Worm (Caenorhabditis elegans) whole organism, midembryonic: ENCODE results near the gene B0250.8.

Experiments used
- T22C8.4 ChIP-seq: fragments of 200-800 bp; sonication (Bioruptor generic); IDR thresholded peaks from 2 replicates; pipeline ENCODE4 v1.3.6; 2022; ENCODE audit warnings: missing genetic modification characterization, missing compliant biosample characterization
- cog-1 ChIP-seq: sonication (generic microtip); optimal IDR thresholded peaks from 2 replicates; lab custom pipeline; 2016; ENCODE audit warnings: missing genetic modification characterization, missing compliant biosample characterization
- flt-1 ChIP-seq: fragments of 200-800 bp; sonication (Bioruptor generic); IDR thresholded peaks from 2 replicates; pipeline ENCODE4 v1.3.6; 2022; ENCODE audit warnings: missing genetic modification characterization, missing compliant biosample characterization
- klf-2 ChIP-seq: fragments of 200-800 bp; sonication (Bioruptor generic); conservative IDR thresholded peaks from 2 replicates; pipeline ENCODE4 v1.3.6; 2022; ENCODE audit warnings: missing genetic modification reagents, missing genetic modification characterization, missing compliant biosample characterization
- med-1 ChIP-seq: sonication (generic microtip); optimal IDR thresholded peaks from 2 replicates; lab custom pipeline; 2017; ENCODE audit warnings: missing genetic modification characterization, mild to moderate bottlenecking, missing compliant biosample characterization, antibody characterized with exemption, missing genetic modification reagents; ENCODE audit not compliant: insufficient read depth
- ref-1 ChIP-seq: fragments of 200-800 bp; sonication (Bioruptor generic); conservative IDR thresholded peaks from 2 replicates; pipeline ENCODE4 v1.3.6; 2022; ENCODE audit warnings: missing genetic modification reagents, missing genetic modification characterization, missing compliant biosample characterization
- tab-1 ChIP-seq: fragments of 200-800 bp; sonication (Bioruptor generic); IDR thresholded peaks from 2 replicates; pipeline ENCODE4 v1.3.6; 2022; ENCODE audit warnings: missing genetic modification characterization, missing compliant biosample characterization
- ztf-23 ChIP-seq: fragments of 200-800 bp; sonication (Bioruptor generic); IDR thresholded peaks from 2 replicates; pipeline ENCODE4 v1.3.6; 2022; ENCODE audit warnings: missing genetic modification reagents, missing genetic modification characterization, missing compliant biosample characterization
- ztf-29 ChIP-seq: fragments of 200-800 bp; sonication (Bioruptor generic); IDR thresholded peaks from 2 replicates; pipeline ENCODE4 v1.3.6; 2022; ENCODE audit warnings: missing genetic modification reagents, missing genetic modification characterization, missing compliant biosample characterization

The B0250.8 gene

ce11 chrV:20445898-20446297 lies 24.4 kb downstream of the B0250.8 start:
- TF ChIP-seq cog-1 (tag; lab: Kevin White, UChicago): no peak
- no peak for TF ChIP-seq klf-2 (GFP tag; lab: Robert Waterston, UW)

ce11 chrV:20431390-20431789 lies 38.9 kb downstream of the B0250.8 start:
- TF ChIP-seq tab-1: 0 out of 2 replicates have a peak, but pooled peaks have one; percentile 37

- TF ChIP-seq ztf-23 (GFP tag; lab: Robert Waterston, UW) (no peak), med-1 (GFP tag; lab: Kevin White, UChicago) (no peak), ztf-29 (GFP tag; lab: Robert Waterston, UW) (no peak), tab-1 (no peak)
Measured at ce11 chrV:20425183-20425400, 45.2 kb downstream of the B0250.8 start, which contains the start of the genes fce-2 and F48F5.8. Gene fce-2 (plus strand): TSS chrV:20425301. Gene F48F5.8 (plus strand): TSS chrV:20425342.

- no peak for TF ChIP-seq T22C8.4 (GFP tag; lab: Robert Waterston, UW)
- no peak for TF ChIP-seq tab-1
- no peak for TF ChIP-seq klf-2 (GFP tag; lab: Robert Waterston, UW)
- no peak for TF ChIP-seq ztf-29 (GFP tag; lab: Robert Waterston, UW)
- TF ChIP-seq flt-1: peak; percentile 45; the same call in 1 of the 2 replicates
- TF ChIP-seq ztf-23 (GFP tag; lab: Robert Waterston, UW): 0 out of 2 replicates have a peak, but pooled peaks have one; percentile 36
- no peak for TF ChIP-seq med-1 (GFP tag; lab: Kevin White, UChicago)
- no peak for TF ChIP-seq ref-1
- peak; percentile 94 for TF ChIP-seq cog-1 (tag; lab: Kevin White, UChicago)
Measured at ce11 chrV:20424229-20425182, 45.8 kb downstream of the B0250.8 start.

- TF ChIP-seq tab-1 (no peak), med-1 (GFP tag; lab: Kevin White, UChicago) (no peak), cog-1 (tag; lab: Kevin White, UChicago) (no peak), T22C8.4 (GFP tag; lab: Robert Waterston, UW) (no peak), ref-1 (no peak), flt-1 (no peak), ztf-29 (GFP tag; lab: Robert Waterston, UW) (no peak), klf-2 (GFP tag; lab: Robert Waterston, UW) (no peak), ztf-23 (GFP tag; lab: Robert Waterston, UW) (no peak)
Measured at ce11 chrV:20423428-20423827, 46.9 kb downstream of the B0250.8 start.

ce11 chrV:20422738-20423137 lies 47.5 kb downstream of the B0250.8 start:
- no peak for TF ChIP-seq tab-1
- no peak for TF ChIP-seq klf-2 (GFP tag; lab: Robert Waterston, UW)
- no peak for TF ChIP-seq med-1 (GFP tag; lab: Kevin White, UChicago)
- TF ChIP-seq ref-1: no peak
- TF ChIP-seq ztf-29 (GFP tag; lab: Robert Waterston, UW): no peak
- TF ChIP-seq flt-1: no peak
- no peak for TF ChIP-seq T22C8.4 (GFP tag; lab: Robert Waterston, UW)
